Fruit fly (Drosophila melanogaster) whole organism, wandering third instar larva: ENCODE data around the gene Nup205.

ENCODE experiments used
- OdsH ChIP-seq: fragments of 200-800 bp; sonication (Bioruptor generic); optimal IDR thresholded peaks from 2 replicates; lab custom pipeline; 2016; ENCODE audit warnings: missing biosample characterization, mild to moderate bottlenecking, missing genetic modification characterization
- fru ChIP-seq: fragments of 200-800 bp; sonication (Bioruptor generic); optimal IDR thresholded peaks from 3 replicates; lab custom pipeline; 2016; ENCODE audit warnings: missing biosample characterization, mild to moderate bottlenecking, missing genetic modification characterization
- h ChIP-seq: fragments of 200-800 bp; sonication (Bioruptor generic); optimal IDR thresholded peaks from 3 replicates; lab custom pipeline; 2016; ENCODE audit warnings: missing biosample characterization, mild to moderate bottlenecking, missing genetic modification characterization
- lola ChIP-seq: fragments of >200 bp; optimal IDR thresholded peaks from 2 replicates; lab custom pipeline; 2017; ENCODE audit warnings: missing biosample characterization, missing genetic modification characterization
- psq ChIP-seq: fragments of 200-800 bp; sonication (Bioruptor generic); optimal IDR thresholded peaks from 3 replicates; lab custom pipeline; 2017; ENCODE audit warnings: missing biosample characterization, mild to moderate bottlenecking, missing genetic modification characterization, moderate library complexity

dm6 chrX:19842397-19843261 is 9.4 kb upstream of the Nup205 start:
- peak; percentile 42 for TF ChIP-seq OdsH (GFP tag; lab: Kevin White, UChicago)
- no peak for TF ChIP-seq lola
- TF ChIP-seq fru (GFP tag; lab: Kevin White, UChicago) = peak; percentile 69
- TF ChIP-seq h (GFP tag; lab: Kevin White, UChicago) = peak; percentile 19
- TF ChIP-seq psq = peak; percentile 52
